Worm (Caenorhabditis elegans) whole organism, L4 larva: ENCODE results near the gene srz-16.

Source experiments
- D1046.2 ChIP-seq: fragments of 200-800 bp; sonication (Bioruptor generic); IDR thresholded peaks from 2 replicates; pipeline ENCODE4 v1.3.6; 2022; ENCODE audit warnings: missing genetic modification characterization, missing compliant biosample characterization
- F37D6.2 ChIP-seq: sonication (generic microtip); optimal IDR thresholded peaks from 2 replicates; lab custom pipeline; 2016; ENCODE audit warnings: mild to moderate bottlenecking, missing genetic modification characterization, missing compliant biosample characterization
- Y48G9A.11 ChIP-seq: fragments of 200-800 bp; sonication (Bioruptor generic); IDR thresholded peaks from 2 replicates; pipeline ENCODE4 v1.3.6; 2022; ENCODE audit warnings: missing genetic modification reagents, missing genetic modification characterization, missing compliant biosample characterization
- Y75B8A.6 ChIP-seq: fragments of 200-800 bp; sonication (Bioruptor generic); IDR thresholded peaks from 2 replicates; pipeline ENCODE4 v1.3.6; 2022; ENCODE audit warnings: missing genetic modification reagents, missing genetic modification characterization, missing compliant biosample characterization
- ZK337.2 ChIP-seq: fragments of 200-800 bp; sonication (Bioruptor generic); IDR thresholded peaks from 2 replicates; pipeline ENCODE4 v1.3.6; 2022; ENCODE audit warnings: missing genetic modification reagents, missing genetic modification characterization, missing compliant biosample characterization
- ama-1 ChIP-seq: fragments of 150-350 bp; optimal IDR thresholded peaks from 2 replicates; lab custom pipeline; 2014; ENCODE audit warnings: inconsistent platforms, mixed read lengths
- arid-1 ChIP-seq: fragments of 200-800 bp; sonication (Bioruptor generic); conservative IDR thresholded peaks from 2 replicates; pipeline ENCODE4 v1.3.6; 2022; ENCODE audit warnings: missing genetic modification reagents, missing genetic modification characterization, missing compliant biosample characterization
- attf-4 ChIP-seq: sonication (generic microtip); optimal IDR thresholded peaks from 3 replicates; lab custom pipeline; 2017; ENCODE audit warnings: missing biosample characterization, missing genetic modification characterization
- ceh-20 ChIP-seq: fragments of 200-800 bp; sonication (Bioruptor generic); IDR thresholded peaks from 2 replicates; pipeline ENCODE4 v1.3.6; 2022; ENCODE audit warnings: missing genetic modification reagents, missing genetic modification characterization, missing compliant biosample characterization
- ceh-28 ChIP-seq: fragments of 150-350 bp; optimal IDR thresholded peaks from 2 replicates; lab custom pipeline; 2014; ENCODE audit warnings: missing biosample characterization, missing genetic modification reagents, missing genetic modification characterization
- ceh-32 ChIP-seq: sonication (generic microtip); optimal IDR thresholded peaks from 2 replicates; lab custom pipeline; 2016; ENCODE audit warnings: mild to moderate bottlenecking, missing genetic modification characterization, missing compliant biosample characterization; ENCODE audit not compliant: poor library complexity
- ceh-44 ChIP-seq: fragments of 200-800 bp; sonication (Bioruptor generic); IDR thresholded peaks from 2 replicates; pipeline ENCODE4 v1.3.6; 2022; ENCODE audit warnings: missing genetic modification reagents, missing genetic modification characterization, missing compliant biosample characterization
- ceh-82 ChIP-seq: sonication (generic microtip); optimal IDR thresholded peaks from 2 replicates; lab custom pipeline; 2017; ENCODE audit warnings: missing biosample characterization, missing genetic modification characterization
- duxl-1 ChIP-seq: sonication (generic microtip); optimal IDR thresholded peaks from 2 replicates; lab custom pipeline; 2016; ENCODE audit warnings: mild to moderate bottlenecking, missing genetic modification characterization, moderate library complexity, missing compliant biosample characterization; ENCODE audit not compliant: poor library complexity
- dve-1 ChIP-seq: sonication (generic microtip); optimal IDR thresholded peaks from 2 replicates; lab custom pipeline; 2017; ENCODE audit warnings: antibody characterized with exemption, mild to moderate bottlenecking, missing genetic modification characterization, missing compliant biosample characterization; ENCODE audit not compliant: insufficient read depth
- fos-1 ChIP-seq: fragments of 150-350 bp; optimal IDR thresholded peaks from 2 replicates; lab custom pipeline; 2014; ENCODE audit warnings: missing biosample characterization, missing genetic modification characterization
- gei-8 ChIP-seq: fragments of 200-800 bp; sonication (Bioruptor generic); optimal IDR thresholded peaks from 2 replicates; lab custom pipeline; 2018; ENCODE audit warnings: mild to moderate bottlenecking, missing genetic modification characterization, missing compliant biosample characterization
- hlh-11 ChIP-seq: fragments of 200-800 bp; sonication (Bioruptor generic); optimal IDR thresholded peaks from 2 replicates; lab custom pipeline; 2018; ENCODE audit warnings: mild to moderate bottlenecking, missing genetic modification characterization, missing compliant biosample characterization
- lim-7 ChIP-seq: fragments of 200-800 bp; sonication (Bioruptor generic); IDR thresholded peaks from 2 replicates; pipeline ENCODE4 v1.3.6; 2022; ENCODE audit warnings: missing genetic modification characterization, missing compliant biosample characterization
- lin-1 ChIP-seq: fragments of 200-800 bp; sonication (Bioruptor generic); IDR thresholded peaks from 2 replicates; pipeline ENCODE4 v1.3.6; 2022; ENCODE audit warnings: missing genetic modification reagents, missing genetic modification characterization, missing compliant biosample characterization
- lir-3 ChIP-seq: sonication (generic microtip); optimal IDR thresholded peaks from 2 replicates; lab custom pipeline; 2016; ENCODE audit warnings: mild to moderate bottlenecking, missing genetic modification characterization, missing compliant biosample characterization
- nhr-25 ChIP-seq: sonication (generic microtip); optimal IDR thresholded peaks from 2 replicates; lab custom pipeline; 2017; ENCODE audit warnings: missing genetic modification characterization, mild to moderate bottlenecking, missing compliant biosample characterization, antibody characterized with exemption, moderate library complexity, borderline replicate concordance; ENCODE audit not compliant: insufficient read depth
- nhr-77 ChIP-seq: fragments of 150-350 bp; optimal IDR thresholded peaks from 2 replicates; lab custom pipeline; 2014; ENCODE audit warnings: missing biosample characterization, missing genetic modification characterization
- php-3 ChIP-seq: fragments of 200-800 bp; sonication (Bioruptor generic); IDR thresholded peaks from 2 replicates; pipeline ENCODE4 v1.3.6; 2022; ENCODE audit warnings: missing genetic modification reagents, missing genetic modification characterization, missing compliant biosample characterization
- pqm-1 ChIP-seq: sonication (generic microtip); optimal IDR thresholded peaks from 2 replicates; lab custom pipeline; 2017; ENCODE audit warnings: missing biosample characterization, missing genetic modification characterization
- rbr-2 ChIP-seq: sonication (generic microtip); optimal IDR thresholded peaks from 2 replicates; lab custom pipeline; 2016; ENCODE audit warnings: missing genotype, missing genetic modification characterization, missing compliant biosample characterization
- sdz-12 ChIP-seq: fragments of 200-800 bp; sonication (Bioruptor generic); optimal IDR thresholded peaks from 2 replicates; lab custom pipeline; 2018; ENCODE audit warnings: mild to moderate bottlenecking, missing genetic modification characterization, missing compliant biosample characterization
- set-16 ChIP-seq: fragments of 200-800 bp; sonication (Bioruptor generic); IDR thresholded peaks from 2 replicates; pipeline ENCODE4 v1.3.6; 2022; ENCODE audit warnings: missing genetic modification reagents, missing genetic modification characterization, missing compliant biosample characterization
- skn-1 ChIP-seq: fragments of 150-350 bp; optimal IDR thresholded peaks from 2 replicates; lab custom pipeline; 2014; ENCODE audit warnings: missing biosample characterization, missing genetic modification characterization
- snpc-4 ChIP-seq: fragments of 150-350 bp; optimal IDR thresholded peaks from 2 replicates; lab custom pipeline; 2014; ENCODE audit warnings: missing biosample characterization, missing genetic modification characterization
- spr-1 ChIP-seq: sonication (generic microtip); optimal IDR thresholded peaks from 2 replicates; lab custom pipeline; 2016; ENCODE audit warnings: mild to moderate bottlenecking, missing genetic modification characterization, missing compliant biosample characterization
- tag-97 ChIP-seq: fragments of 200-800 bp; sonication (Bioruptor generic); IDR thresholded peaks from 2 replicates; pipeline ENCODE4 v1.3.6; 2022; ENCODE audit warnings: missing genetic modification characterization, missing compliant biosample characterization
- unc-130 ChIP-seq: sonication (generic microtip); optimal IDR thresholded peaks from 2 replicates; lab custom pipeline; 2016; ENCODE audit warnings: missing genetic modification reagents, missing genetic modification characterization, missing compliant biosample characterization
- unc-62 ChIP-seq, 3 experiments: fragments of 150-350 bp in 1 of 3; sonication (generic microtip); optimal IDR thresholded peaks in 2 of 3; peaks in 1 of 3; 1 replicate in 1 of 3; 2 replicates in 2 of 3; lab custom pipeline; 2014 to 2017; ENCODE audit warnings: missing biosample characterization in 3 of 3, missing genetic modification characterization in 3 of 3, missing genetic modification reagents in 3 of 3, missing genotype in 1 of 3
- vab-7 ChIP-seq: fragments of 200-800 bp; sonication (Bioruptor generic); IDR thresholded peaks from 2 replicates; pipeline ENCODE4 v1.3.6; 2022; ENCODE audit warnings: missing genetic modification reagents, missing genetic modification characterization, missing compliant biosample characterization
- zip-11 ChIP-seq: fragments of 200-800 bp; sonication (Bioruptor generic); IDR thresholded peaks from 2 replicates; pipeline ENCODE4 v1.3.6; 2022; ENCODE audit warnings: missing genetic modification characterization, missing compliant biosample characterization
- ztf-7 ChIP-seq: fragments of 150-350 bp; optimal IDR thresholded peaks from 2 replicates; lab custom pipeline; 2014; ENCODE audit warnings: missing biosample characterization, missing genetic modification characterization

srz-16 gene

DNA sequence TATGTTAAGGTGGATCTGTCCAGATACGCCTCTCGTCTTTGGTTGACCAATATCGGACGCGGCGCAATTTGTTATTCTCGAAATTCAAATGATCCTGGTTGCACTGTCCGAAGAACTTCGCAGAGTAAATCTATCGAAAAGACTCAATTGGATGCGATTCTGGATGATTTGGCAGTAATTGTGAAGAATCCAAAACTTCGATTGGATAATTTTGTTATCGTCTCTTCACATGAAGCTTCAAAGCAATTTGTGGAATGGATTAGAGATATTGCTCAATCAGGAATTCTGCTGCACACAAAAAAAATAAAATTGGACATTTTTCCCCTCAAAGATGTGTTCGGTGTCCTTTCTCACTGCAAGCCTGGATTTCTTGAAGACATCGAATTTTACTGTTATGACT is 13.2 kb upstream of the srz-16 start:
- TF ChIP-seq zip-11 (GFP tag; lab: Robert Waterston, UW) (no peak), unc-62 (GFP tag; optimal IDR thresholded peaks at IDR 0.05 in 1 of 2; lab: Kevin White, UChicago) (peak in 1 of 2 experiments; percentile 93), unc-62 (tag; optimal IDR thresholded peaks at IDR 0.05; lab: Kevin White, UChicago) (no peak)
- TF ChIP-seq, all 104 proteins: peak for 1

DNA sequence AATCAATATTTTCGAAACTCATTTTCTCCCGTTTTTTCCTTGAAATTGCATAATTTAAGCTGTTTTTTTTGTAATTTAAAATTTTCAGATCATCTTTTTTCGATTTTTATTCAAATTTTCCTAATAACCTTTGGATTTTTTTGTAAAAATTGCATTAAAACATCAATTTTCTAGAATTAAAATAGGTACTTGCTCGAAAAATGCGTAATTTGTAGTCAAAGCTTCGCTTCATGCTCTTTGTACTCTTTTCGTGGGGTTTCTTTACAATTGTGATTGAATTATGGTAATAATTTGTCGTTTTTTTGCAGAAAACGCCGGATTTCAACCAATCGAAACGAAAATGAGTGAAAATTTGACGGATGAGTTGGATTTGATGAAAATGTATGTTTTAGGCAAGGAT is 12.5 kb upstream of the srz-16 start, which contains the start of gene fog-2:
Gene fog-2 (plus strand): TSS at position 301 of the 400 bp plus-strand sequence.
- TF ChIP-seq snpc-4 (tag; lab: Kevin White, UChicago) (no peak), pqm-1 (tag; lab: Kevin White, UChicago) (no peak), duxl-1 (tag; lab: Kevin White, UChicago) (no peak), unc-130 (GFP tag; lab: Kevin White, UChicago) (no peak), php-3 (no peak), hlh-11 (tag; lab: Kevin White, UChicago) (no peak), lir-3 (no peak), rbr-2 (no peak), sdz-12 (GFP tag; lab: Kevin White, UChicago) (no peak), ztf-7 (tag; lab: Kevin White, UChicago) (no peak), tag-97 (GFP tag; lab: Robert Waterston, UW) (no peak), Y48G9A.11 (GFP tag; lab: Robert Waterston, UW) (no peak), Y75B8A.6 (GFP tag; lab: Robert Waterston, UW) (no peak), set-16 (GFP tag; lab: Robert Waterston, UW) (no peak), fos-1 (tag; lab: Kevin White, UChicago) (no peak), ceh-20 (GFP tag; lab: Robert Waterston, UW) (no peak), nhr-77 (no peak), ceh-44 (GFP tag; lab: Robert Waterston, UW) (no peak), lin-1 (GFP tag; lab: Robert Waterston, UW) (no peak), nhr-25 (tag; lab: Kevin White, UChicago) (no peak)

DNA sequence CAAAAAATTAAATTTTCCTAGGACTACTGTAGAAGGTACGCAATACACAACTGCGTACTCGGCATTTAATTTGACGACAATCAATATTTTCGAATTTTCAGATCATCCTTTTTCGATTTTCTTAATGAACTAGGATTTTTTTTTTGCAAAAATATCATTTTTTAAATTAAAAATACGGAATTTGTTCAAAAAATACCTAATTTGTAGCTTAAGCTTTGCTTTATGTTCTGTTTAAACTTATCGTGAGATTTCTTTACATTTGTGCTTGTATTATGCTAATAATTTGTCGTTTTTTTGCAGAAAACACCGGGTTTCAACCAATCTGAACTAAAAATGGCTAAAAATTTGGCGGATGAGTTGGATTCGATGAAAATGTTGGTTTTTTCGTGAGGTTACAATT is 10.2 kb upstream of the srz-16 start, which contains the start of gene ftr-1:
Gene ftr-1 (plus strand): TSS at position 301 of the 400 bp plus-strand sequence.
- TF ChIP-seq dve-1 (tag; lab: Kevin White, UChicago) (no peak), duxl-1 (tag; lab: Kevin White, UChicago) (no peak)

DNA sequence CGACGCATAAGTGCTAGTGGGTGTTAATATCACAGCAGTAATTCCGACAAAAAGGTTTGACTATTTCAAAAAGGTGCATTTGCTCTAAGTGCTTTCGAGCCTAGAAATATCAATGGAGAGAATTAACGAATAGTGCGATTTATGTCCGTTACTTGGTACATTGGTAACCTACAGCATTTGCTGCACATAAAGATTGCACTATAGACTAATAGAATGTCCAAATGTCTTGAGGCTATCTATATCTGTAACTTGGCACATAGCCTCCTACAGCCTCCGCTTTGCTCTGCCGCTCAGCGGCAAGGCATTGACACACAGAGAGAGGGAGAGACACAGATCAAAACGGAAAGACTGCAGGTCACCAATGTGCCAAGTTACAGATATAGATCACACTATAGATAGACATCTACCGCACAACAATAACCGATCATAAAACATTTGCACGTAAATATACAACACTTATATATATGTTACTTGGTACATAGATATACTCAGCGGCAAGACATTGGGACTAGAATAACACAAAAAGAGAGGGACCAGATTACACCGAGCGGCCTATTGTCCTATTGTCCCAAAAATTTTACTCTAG is 9.1 kb upstream of the srz-16 start, which contains the start of the genes srh-217 and Y113G7B.28:
Gene srh-217 (minus strand): TSS at position 101 of the 586 bp plus-strand sequence.
Gene Y113G7B.28 (plus strand): TSS at position 536 of the 586 bp plus-strand sequence.
- no peak for TF ChIP-seq ceh-28 (tag; lab: Kevin White, UChicago)
- no peak for TF ChIP-seq ceh-32
- TF ChIP-seq ceh-82 (tag; lab: Kevin White, UChicago), result no peak

DNA sequence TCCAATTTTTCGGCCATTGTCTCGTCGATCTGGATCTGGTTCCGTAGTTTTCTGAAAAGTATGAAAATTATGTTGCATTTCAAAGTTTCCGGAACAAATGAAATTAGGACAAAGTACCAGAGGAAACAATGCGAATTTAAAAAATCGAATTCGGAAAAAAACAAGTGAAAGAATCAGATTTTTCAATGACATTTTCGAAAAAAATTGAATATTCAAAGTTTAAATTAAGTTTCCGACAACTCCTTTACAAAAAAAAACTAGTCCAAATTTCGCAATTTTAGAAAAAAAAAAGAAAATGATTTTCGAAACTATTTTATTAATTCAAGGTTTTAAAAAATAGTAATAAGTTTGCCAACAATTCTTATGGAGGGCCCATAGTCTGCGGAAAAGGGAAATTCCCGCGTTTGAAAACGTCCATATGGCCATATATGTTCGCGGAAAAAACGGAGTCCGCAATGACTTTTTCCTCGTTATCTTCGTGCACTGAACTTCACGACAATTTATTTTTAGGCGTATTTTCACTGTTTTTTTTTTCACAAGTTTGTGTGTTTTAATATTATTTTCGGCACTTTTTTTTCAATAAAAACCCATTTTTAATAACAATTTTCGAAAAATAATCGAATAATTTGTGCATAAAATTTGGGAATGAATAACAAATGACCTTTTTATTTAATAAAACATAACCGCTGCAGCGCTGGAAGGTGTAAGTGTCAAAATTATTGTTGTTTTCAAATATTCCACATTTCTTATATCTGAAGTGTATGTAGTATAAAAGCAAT is 5.8 kb upstream of the srz-16 start, which contains the start of the genes fbxa-115 and Y113G7B.27:
Gene fbxa-115 (minus strand): TSS at position 51 of the 779 bp plus-strand sequence.
Gene Y113G7B.27 (plus strand): TSS at position 729 of the 779 bp plus-strand sequence.
- no peak for TF ChIP-seq arid-1 (GFP tag; lab: Robert Waterston, UW)
- no peak for TF ChIP-seq lim-7 (GFP tag; lab: Robert Waterston, UW)
- TF ChIP-seq attf-4 (tag; lab: Kevin White, UChicago), result no peak
- no peak for TF ChIP-seq skn-1 (tag; lab: Kevin White, UChicago)
- no peak for TF ChIP-seq F37D6.2
- no peak for TF ChIP-seq Y48G9A.11 (GFP tag; lab: Robert Waterston, UW)
- no peak for TF ChIP-seq duxl-1 (tag; lab: Kevin White, UChicago)
- no peak for TF ChIP-seq ZK337.2
- TF ChIP-seq vab-7 (GFP tag; lab: Robert Waterston, UW), result no peak
- no peak for TF ChIP-seq ceh-82 (tag; lab: Kevin White, UChicago)
- TF ChIP-seq spr-1, result no peak
- TF ChIP-seq ama-1 (lab: Kevin White, UChicago), result no peak
- TF ChIP-seq D1046.2 (GFP tag; lab: Robert Waterston, UW), result no peak
- no peak for TF ChIP-seq gei-8 (GFP tag; lab: Kevin White, UChicago)
- TF ChIP-seq, all 104 proteins: peak for 0
